Fruit fly (Drosophila melanogaster) whole organism, embryonic: ENCODE results near the gene Nf1.

Source experiments
- Aef1 ChIP-seq: fragments of 200-800 bp; sonication (Bioruptor generic); IDR thresholded peaks from 3 replicates; pipeline ENCODE4 v1.3.6; 2022; ENCODE audit warnings: missing biosample characterization, missing genetic modification characterization
- B-H2 ChIP-seq: fragments of 200-800 bp; sonication (Bioruptor generic); optimal IDR thresholded peaks from 2 replicates; lab custom pipeline; 2018; ENCODE audit warnings: missing biosample characterization, mild to moderate bottlenecking, missing genetic modification characterization
- CG1024 ChIP-seq: fragments of 200-800 bp; sonication (Bioruptor generic); IDR thresholded peaks from 2 replicates; pipeline ENCODE4 v1.3.6; 2022; ENCODE audit warnings: missing biosample characterization, missing genetic modification characterization
- CG10366 ChIP-seq: fragments of 200-800 bp; sonication (Bioruptor generic); IDR thresholded peaks from 2 replicates; pipeline ENCODE4 v1.3.6; 2022; ENCODE audit warnings: missing biosample characterization, missing genetic modification characterization
- CG1233 ChIP-seq: fragments of 200-800 bp; sonication (Bioruptor generic); optimal IDR thresholded peaks from 4 replicates; lab custom pipeline; 2018; ENCODE audit warnings: missing biosample characterization, mild to moderate bottlenecking, missing genetic modification characterization
- CG14014 ChIP-seq: fragments of 200-800 bp; sonication (Bioruptor generic); IDR thresholded peaks from 2 replicates; pipeline ENCODE4 v1.3.6; 2022; ENCODE audit warnings: missing biosample characterization, missing genetic modification characterization
- CG14965 ChIP-seq: fragments of 200-800 bp; sonication (Bioruptor generic); optimal IDR thresholded peaks from 2 replicates; lab custom pipeline; 2016; ENCODE audit warnings: missing biosample characterization, missing genetic modification characterization, borderline replicate concordance
- CG18619 ChIP-seq: fragments of 200-800 bp; sonication (Bioruptor generic); optimal IDR thresholded peaks from 3 replicates; lab custom pipeline; 2017; ENCODE audit warnings: missing biosample characterization, mild to moderate bottlenecking, missing genetic modification characterization
- CG2129 ChIP-seq: fragments of 200-800 bp; sonication (Bioruptor generic); IDR thresholded peaks from 2 replicates; pipeline ENCODE4 v1.3.6; 2022; ENCODE audit warnings: missing biosample characterization, missing genetic modification characterization; ENCODE audit not compliant: partially characterized antibody
- CG2678 ChIP-seq: fragments of 200-800 bp; sonication (Bioruptor generic); optimal IDR thresholded peaks from 3 replicates; lab custom pipeline; 2019; ENCODE audit warnings: missing biosample characterization, mild to moderate bottlenecking, missing genetic modification characterization, moderate library complexity
- CG33557 ChIP-seq: fragments of 200-800 bp; sonication (Bioruptor generic); optimal IDR thresholded peaks from 2 replicates; lab custom pipeline; 2019; ENCODE audit warnings: missing biosample characterization, mild to moderate bottlenecking, missing genetic modification characterization, moderate library complexity
- CG4360 ChIP-seq: fragments of 200-800 bp; sonication (Bioruptor generic); IDR thresholded peaks from 2 replicates; pipeline ENCODE4 v1.3.6; 2022; ENCODE audit warnings: missing biosample characterization, missing genetic modification characterization
- CG6254 ChIP-seq: fragments of 200-800 bp; sonication (Bioruptor generic); optimal IDR thresholded peaks from 3 replicates; lab custom pipeline; 2017; ENCODE audit warnings: mild to moderate bottlenecking, missing biosample characterization, missing genetic modification reagents, missing genetic modification characterization
- CG8478 ChIP-seq: fragments of >200 bp; optimal IDR thresholded peaks from 2 replicates; lab custom pipeline; 2018
- D ChIP-seq, 2 experiments: fragments of 200-800 bp in 1 of 2; fragments of >200 bp in 1 of 2; sonication (Bioruptor generic) in 1 of 2; optimal IDR thresholded peaks; 2 replicates in 1 of 2; 3 replicates in 1 of 2; lab custom pipeline; 2017; ENCODE audit warnings: mild to moderate bottlenecking in 1 of 2, missing biosample characterization in 1 of 2, missing genetic modification characterization in 1 of 2, missing genetic modification reagents in 1 of 2
- D19A ChIP-seq: fragments of 200-800 bp; optimal IDR thresholded peaks from 3 replicates; lab custom pipeline; 2019; ENCODE audit warnings: missing biosample characterization, mild to moderate bottlenecking, missing genetic modification characterization, moderate library complexity
- D19B ChIP-seq: fragments of 200-800 bp; sonication (Bioruptor generic); optimal IDR thresholded peaks from 2 replicates; lab custom pipeline; 2017; ENCODE audit warnings: missing biosample characterization, mild to moderate bottlenecking, missing genetic modification characterization
- Doc3 ChIP-seq: fragments of 200-800 bp; sonication (Bioruptor generic); IDR thresholded peaks from 3 replicates; pipeline ENCODE4 v1.3.6; 2022; ENCODE audit warnings: missing biosample characterization, missing genetic modification characterization; ENCODE audit not compliant: partially characterized antibody
- Dp ChIP-seq: fragments of 200-800 bp; sonication (Bioruptor generic); optimal IDR thresholded peaks from 2 replicates; lab custom pipeline; 2018; ENCODE audit warnings: missing biosample characterization, mild to moderate bottlenecking, missing genetic modification characterization, moderate library complexity
- Ets97D ChIP-seq: fragments of 200-800 bp; sonication (Bioruptor generic); optimal IDR thresholded peaks from 3 replicates; lab custom pipeline; 2016; ENCODE audit warnings: missing biosample characterization, missing genetic modification characterization
- H2.0 ChIP-seq: fragments of 200-800 bp; sonication (Bioruptor generic); IDR thresholded peaks from 2 replicates; pipeline ENCODE4 v1.3.6; 2022; ENCODE audit warnings: missing biosample characterization, missing genetic modification characterization
- HLH3B ChIP-seq: fragments of 200-800 bp; sonication (Bioruptor generic); IDR thresholded peaks from 2 replicates; pipeline ENCODE4 v1.3.6; 2022; ENCODE audit warnings: missing biosample characterization, missing genetic modification characterization
- HLHmδ ChIP-seq: fragments of 200-800 bp; sonication (Bioruptor generic); optimal IDR thresholded peaks from 2 replicates; lab custom pipeline; 2018; ENCODE audit warnings: missing biosample characterization, mild to moderate bottlenecking, missing genetic modification characterization, moderate library complexity
- MESR4 ChIP-seq: fragments of 200-800 bp; sonication (Bioruptor generic); optimal IDR thresholded peaks from 2 replicates; lab custom pipeline; 2018; ENCODE audit warnings: missing biosample characterization, mild to moderate bottlenecking, missing genetic modification characterization, moderate library complexity
- MTF-1 ChIP-seq: fragments of 200-800 bp; sonication (Bioruptor generic); optimal IDR thresholded peaks from 2 replicates; lab custom pipeline; 2018; ENCODE audit warnings: missing biosample characterization, mild to moderate bottlenecking, missing genetic modification characterization, borderline replicate concordance
- Med ChIP-seq: fragments of 200-800 bp; sonication (Bioruptor generic); peaks from one replicate; lab custom pipeline; 2016; ENCODE audit warnings: missing biosample characterization, missing genetic modification characterization, mild to moderate bottlenecking, inconsistent platforms, moderate library complexity
- Sox102F ChIP-seq: fragments of 200-800 bp; sonication (Bioruptor generic); optimal IDR thresholded peaks from 2 replicates; lab custom pipeline; 2018; ENCODE audit warnings: missing biosample characterization, mild to moderate bottlenecking, missing genetic modification characterization, moderate library complexity
- cas ChIP-seq: fragments of 200-800 bp; sonication (Bioruptor generic); IDR thresholded peaks from 2 replicates; pipeline ENCODE4 v1.3.6; 2022; ENCODE audit warnings: missing biosample characterization, missing genetic modification characterization
- dati ChIP-seq: fragments of 200-800 bp; sonication (Bioruptor generic); IDR thresholded peaks from 2 replicates; pipeline ENCODE4 v1.3.6; 2022; ENCODE audit warnings: missing biosample characterization, missing genetic modification characterization
- dmrt99B ChIP-seq: fragments of 200-800 bp; sonication (Bioruptor generic); optimal IDR thresholded peaks from 2 replicates; lab custom pipeline; 2018; ENCODE audit warnings: missing biosample characterization, mild to moderate bottlenecking, missing genetic modification characterization, moderate library complexity
- en ChIP-seq: fragments of 200-800 bp; sonication (Bioruptor generic); optimal IDR thresholded peaks from 2 replicates; lab custom pipeline; 2016; ENCODE audit warnings: missing biosample characterization, missing genetic modification characterization
- fd102C ChIP-seq: fragments of 200-800 bp; sonication (Bioruptor generic); optimal IDR thresholded peaks from 2 replicates; lab custom pipeline; 2018; ENCODE audit warnings: missing biosample characterization, mild to moderate bottlenecking, missing genetic modification characterization, moderate library complexity
- fu2 ChIP-seq: fragments of 200-800 bp; sonication (Bioruptor generic); optimal IDR thresholded peaks from 2 replicates; lab custom pipeline; 2016; ENCODE audit warnings: missing biosample characterization, missing genetic modification characterization
- grau ChIP-seq: fragments of 200-800 bp; optimal IDR thresholded peaks from 3 replicates; lab custom pipeline; 2019; ENCODE audit warnings: missing biosample characterization, mild to moderate bottlenecking, missing genetic modification characterization, moderate library complexity
- lab ChIP-seq: fragments of 200-800 bp; sonication (Bioruptor generic); optimal IDR thresholded peaks from 3 replicates; lab custom pipeline; 2017; ENCODE audit warnings: missing biosample characterization, missing genetic modification characterization, mild to moderate bottlenecking, moderate library complexity, missing genetic modification reagents
- lilli ChIP-seq: fragments of 200-800 bp; sonication (Bioruptor generic); optimal IDR thresholded peaks from 3 replicates; lab custom pipeline; 2016; ENCODE audit warnings: missing biosample characterization, missing genetic modification characterization
- mirr ChIP-seq: fragments of 200-800 bp; sonication (Bioruptor generic); optimal IDR thresholded peaks from 3 replicates; lab custom pipeline; 2018; ENCODE audit warnings: missing biosample characterization, mild to moderate bottlenecking, missing genetic modification characterization
- otp ChIP-seq: fragments of 200-800 bp; sonication (Bioruptor generic); IDR thresholded peaks from 3 replicates; pipeline ENCODE4, ENCODE4 v1.3.6; 2022; ENCODE audit warnings: missing biosample characterization, missing genetic modification characterization
- pan ChIP-seq, 4 experiments: fragments of >200 bp in 3 of 4; fragments of 200-800 bp in 1 of 4; sonication (Bioruptor generic) in 1 of 4; optimal IDR thresholded peaks in 3 of 4; IDR thresholded peaks in 1 of 4; 2 replicates each; pipeline versions ENCODE4 v1.3.6 to Lab custom; 2017 to 2022; ENCODE audit warnings: missing biosample characterization in 2 of 4, missing genetic modification characterization in 2 of 4, mixed read lengths in 1 of 4
- pho ChIP-seq: fragments of 200-800 bp; sonication (Bioruptor generic); optimal IDR thresholded peaks from 2 replicates; lab custom pipeline; 2016; ENCODE audit warnings: missing biosample characterization, missing genetic modification characterization
- prd ChIP-seq, 3 experiments: fragments of >200 bp in 2 of 3; fragments of 200-800 bp in 1 of 3; sonication (Bioruptor generic) in 1 of 3; optimal IDR thresholded peaks in 2 of 3; IDR thresholded peaks in 1 of 3; 2 replicates in 2 of 3; 3 replicates in 1 of 3; pipeline versions ENCODE4 v1.3.6 to Lab custom; 2017 to 2022; ENCODE audit warnings: missing biosample characterization in 1 of 3, missing genetic modification characterization in 1 of 3
- row ChIP-seq: fragments of 200-800 bp; sonication (Bioruptor generic); IDR thresholded peaks from 3 replicates; pipeline ENCODE4 v1.3.6; 2022; ENCODE audit warnings: missing biosample characterization, missing genetic modification characterization
- shn ChIP-seq: fragments of 200-800 bp; sonication (Bioruptor generic); optimal IDR thresholded peaks from 3 replicates; lab custom pipeline; 2016; ENCODE audit warnings: missing biosample characterization, missing genetic modification characterization
- stwl ChIP-seq: fragments of 200-800 bp; sonication (Bioruptor generic); optimal IDR thresholded peaks from 3 replicates; lab custom pipeline; 2018; ENCODE audit warnings: missing biosample characterization, mild to moderate bottlenecking, missing genetic modification characterization, moderate library complexity
- sug ChIP-seq: fragments of 200-800 bp; optimal IDR thresholded peaks from 2 replicates; lab custom pipeline; 2019; ENCODE audit warnings: missing biosample characterization, mild to moderate bottlenecking, missing genetic modification characterization, moderate library complexity
- tgo ChIP-seq: fragments of 200-800 bp; sonication (Bioruptor generic); IDR thresholded peaks from 3 replicates; pipeline ENCODE4 v1.3.6; 2022; ENCODE audit warnings: missing biosample characterization, missing genetic modification characterization
- ttk ChIP-seq: fragments of 200-800 bp; sonication (Bioruptor generic); IDR thresholded peaks from 2 replicates; pipeline ENCODE4 v2.1.2; 2022; ENCODE audit warnings: missing biosample characterization, missing genetic modification characterization
- vnd ChIP-seq: fragments of 200-800 bp; sonication (Bioruptor generic); IDR thresholded peaks from 3 replicates; pipeline ENCODE4 v1.3.6; 2022; ENCODE audit warnings: missing biosample characterization, missing genetic modification characterization; ENCODE audit not compliant: partially characterized antibody

Nf1 gene

DNA sequence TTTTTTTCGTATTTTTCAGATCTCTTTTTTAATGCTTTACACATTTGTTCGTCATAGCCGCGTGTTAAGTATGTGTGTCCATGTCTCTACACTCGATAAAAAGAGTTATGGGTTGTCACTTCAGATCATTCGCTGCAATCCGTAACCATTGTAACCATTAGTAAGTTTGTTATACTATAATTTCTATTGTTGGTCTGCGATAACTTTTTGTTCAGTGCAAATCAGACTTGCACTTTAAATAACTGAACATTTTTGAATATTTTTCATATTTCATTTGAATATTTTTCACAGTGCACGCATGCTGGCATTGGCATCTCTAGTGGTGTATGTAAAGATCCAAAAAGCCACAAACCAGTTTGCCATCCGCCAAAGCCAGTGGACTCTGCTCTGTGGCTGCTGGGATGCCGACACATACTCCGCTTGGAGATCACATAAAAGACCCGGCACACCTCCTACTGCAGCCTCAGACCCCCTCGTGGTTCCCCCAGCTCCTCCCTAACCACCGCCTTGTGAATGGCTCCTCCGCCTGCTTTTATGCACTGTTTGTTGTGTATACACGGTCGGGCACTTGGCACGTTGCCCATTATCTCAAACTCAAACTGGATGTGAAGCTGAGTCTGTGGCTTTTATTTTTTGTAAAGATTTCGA is 26.2 kb downstream of the Nf1 start (continued):
- TF ChIP-seq otp (peak; percentile 48; the same call in 1 of the 3 replicates), CG10366 (peak; percentile 85), Ets97D (GFP tag; lab: Kevin White, UChicago) (peak; percentile 37), CG33557 (GFP tag; lab: Kevin White, UChicago) (peak; percentile 80), CG14014 (GFP tag; lab: Robert Waterston, UW) (peak; percentile 80), D19A (tag; lab: Kevin White, UChicago) (peak; percentile 89), MTF-1 (GFP tag; lab: Kevin White, UChicago) (peak; percentile 52), shn (GFP tag; lab: Kevin White, UChicago) (peak; percentile 77), D19B (GFP tag; lab: Kevin White, UChicago) (peak; percentile 57), CG1233 (peak; percentile 81), pho (GFP tag; lab: Kevin White, UChicago) (peak; percentile 84), dmrt99B (peak; percentile 93), CG2678 (tag; lab: Kevin White, UChicago) (peak; percentile 91), Aef1 (GFP tag; lab: Robert Waterston, UW) (peak; percentile 81), tgo (GFP tag; lab: Robert Waterston, UW) (peak; percentile 88), vnd (GFP tag; lab: Robert Waterston, UW) (no peak), H2.0 (GFP tag; lab: Robert Waterston, UW) (peak; percentile 88), Dp (GFP tag; lab: Kevin White, UChicago) (no peak), B-H2 (GFP tag; lab: Kevin White, UChicago) (no peak), grau (peak; percentile 90), CG6254 (GFP tag; lab: Kevin White, UChicago) (peak; percentile 79), CG18619 (peak; percentile 83), ttk (GFP tag; lab: Robert Waterston, UW) (peak; percentile 85), fu2 (GFP tag; lab: Kevin White, UChicago) (peak; percentile 67), Doc3 (no peak), MESR4 (GFP tag; lab: Kevin White, UChicago) (peak; percentile 36), cas (GFP tag; lab: Robert Waterston, UW) (peak; percentile 38; the same call in 1 of the 2 replicates), HLHmδ (GFP tag; lab: Kevin White, UChicago) (peak; percentile 98), HLH3B (GFP tag; lab: Robert Waterston, UW) (peak; percentile 90), prd (optimal IDR thresholded peaks at IDR 0.05; lab: Kevin White, UChicago) (no peak), prd (GFP tag; IDR thresholded peaks at IDR 0.05; lab: Robert Waterston, UW) (peak; percentile 87), lab (GFP tag; lab: Kevin White, UChicago) (peak; percentile 88), pan (optimal IDR thresholded peaks at IDR 0.05; lab: Kevin White, UChicago) (no peak), pan (GFP tag; optimal IDR thresholded peaks at IDR 0.05 in 1 of 2, IDR thresholded peaks at IDR 0.05 in 1 of 2) (peak in 1 of 2 experiments; percentile 87), CG4360 (GFP tag; lab: Robert Waterston, UW) (peak; percentile 66), Sox102F (GFP tag; lab: Kevin White, UChicago) (peak; percentile 93), lilli (GFP tag; lab: Kevin White, UChicago) (peak; percentile 91), fd102C (GFP tag; lab: Kevin White, UChicago) (no peak), dati (GFP tag; lab: Robert Waterston, UW) (peak; percentile 71), CG8478 (lab: Kevin White, UChicago) (no peak), mirr (GFP tag; lab: Kevin White, UChicago) (no peak), row (GFP tag; lab: Robert Waterston, UW) (peak; percentile 91), D (optimal IDR thresholded peaks at IDR 0.05; lab: Kevin White, UChicago) (no peak), D (GFP tag; optimal IDR thresholded peaks at IDR 0.05; lab: Kevin White, UChicago) (peak; percentile 88), CG14965 (GFP tag; lab: Kevin White, UChicago) (peak; percentile 50), CG2129 (GFP tag; lab: Robert Waterston, UW) (no peak), stwl (no peak), en (GFP tag; lab: Kevin White, UChicago) (peak; percentile 78), sug (tag; lab: Kevin White, UChicago) (no peak), Med (GFP tag; lab: Kevin White, UChicago) (peak; percentile 98), CG1024 (GFP tag; lab: Robert Waterston, UW) (peak; percentile 73)
